Worm (Caenorhabditis elegans): Measurements from ENCODE around the gene R151.2.
A peak's percentile ranks its signal among the peaks of the same experiment; 100 is the strongest.

Gene R151.2

DNA sequence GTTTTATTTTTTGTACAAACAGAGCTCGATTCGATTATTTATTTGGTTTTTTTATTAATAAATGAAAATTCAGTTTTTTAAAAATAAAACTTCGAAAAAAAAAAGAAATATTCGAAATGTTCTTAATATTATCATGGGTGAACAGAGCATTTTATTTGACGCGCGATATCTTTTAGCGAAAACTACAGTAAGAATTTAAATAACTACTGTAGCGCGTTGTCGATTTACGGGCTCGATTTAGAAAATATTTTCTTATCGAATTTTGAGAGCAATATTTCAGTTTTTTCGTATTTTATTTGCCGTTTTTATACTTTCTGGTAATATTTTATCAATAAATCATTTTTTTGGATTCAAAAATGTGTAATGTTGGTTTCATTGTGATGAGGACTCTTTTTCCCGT, 11.3 kb downstream of the R151.2 start:
- TF ChIP-seq nhr-71 (tag; optimal IDR thresholded peaks at IDR 0.05) (peak; percentile 17), nhr-85 (tag) (no peak), fos-1 (tag; optimal IDR thresholded peaks at IDR 0.05) (no peak)

DNA sequence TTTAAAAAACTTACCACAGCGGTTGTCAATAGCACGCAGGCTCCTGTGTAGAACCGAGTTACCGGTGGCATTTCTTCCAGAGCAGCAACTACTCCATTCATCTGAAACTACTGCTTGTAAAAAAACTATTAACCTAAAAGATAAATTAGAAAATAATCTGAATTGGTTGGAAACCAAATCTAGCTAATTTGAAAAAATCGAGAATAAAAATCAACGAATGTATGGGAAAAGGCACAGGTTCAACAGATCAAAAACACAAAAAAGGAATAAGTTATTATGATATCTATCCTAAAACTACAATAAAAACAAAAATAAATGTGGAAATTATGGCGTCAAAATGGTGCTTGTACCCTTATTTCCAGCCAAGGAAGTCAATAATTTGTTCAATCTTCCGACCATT, 13.3 kb downstream of the R151.2 start, which contains the start of gene der-2:
Gene der-2, minus strand, starts transcription at position 101 of the 400 bp plus-strand sequence.
- TF ChIP-seq fos-1 (tag; optimal IDR thresholded peaks at IDR 0.05) (no peak), pag-3 (tag; optimal IDR thresholded peaks at IDR 0.05; ENCODE audit: borderline replicate concordance, insufficient read depth) (no peak), xbp-1 (tag; optimal IDR thresholded peaks at IDR 0.05) (no peak), unc-62 (GFP tag; optimal IDR thresholded peaks at IDR 0.05) (no peak), ama-1 (optimal IDR thresholded peaks at IDR 0.05) (no peak), nhr-76 (tag; optimal IDR thresholded peaks at IDR 0.05) (no peak), nhr-28 (tag; optimal IDR thresholded peaks at IDR 0.05) (no peak), nhr-20 (tag; optimal IDR thresholded peaks at IDR 0.05) (no peak)

DNA sequence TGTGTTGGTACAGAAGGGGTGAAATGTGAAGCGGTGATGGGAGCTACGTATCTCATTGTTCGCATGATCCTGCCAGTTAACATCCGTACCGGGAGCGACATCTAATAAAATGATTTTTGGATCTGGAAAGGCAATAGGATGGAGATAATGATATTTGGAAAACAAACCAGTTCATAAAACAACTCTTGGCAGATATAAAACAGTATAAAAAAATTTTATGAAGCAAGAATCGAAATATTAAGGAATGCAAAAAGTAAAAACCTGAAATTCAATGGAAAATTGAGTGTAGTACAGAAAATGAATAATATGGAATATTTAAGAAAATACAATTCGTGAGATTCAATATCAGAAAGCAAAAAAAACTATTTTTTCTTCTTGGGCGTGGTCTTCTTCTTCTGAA, 16.8 kb downstream of the R151.2 start, which contains the start of gene hsp-75:
Gene hsp-75, minus strand, starts transcription at position 101 of the 400 bp plus-strand sequence.
- no peak for TF ChIP-seq Y116A8C.19 (tag; optimal IDR thresholded peaks at IDR 0.05; ENCODE audit: borderline replicate concordance)
- TF ChIP-seq fkh-8 (tag; optimal IDR thresholded peaks at IDR 0.05) = no peak
- no peak for TF ChIP-seq aha-1 (tag; optimal IDR thresholded peaks at IDR 0.05)
- TF ChIP-seq snpc-4 (tag; optimal IDR thresholded peaks at IDR 0.05) = no peak
- TF ChIP-seq vab-15 (tag; optimal IDR thresholded peaks at IDR 0.05) = no peak
- no peak for TF ChIP-seq nhr-11 (tag; optimal IDR thresholded peaks at IDR 0.05)
- TF ChIP-seq unc-98 (GFP tag; IDR thresholded peaks at IDR 0.05) = no peak
- no peak for TF ChIP-seq nhr-85 (tag)

DNA sequence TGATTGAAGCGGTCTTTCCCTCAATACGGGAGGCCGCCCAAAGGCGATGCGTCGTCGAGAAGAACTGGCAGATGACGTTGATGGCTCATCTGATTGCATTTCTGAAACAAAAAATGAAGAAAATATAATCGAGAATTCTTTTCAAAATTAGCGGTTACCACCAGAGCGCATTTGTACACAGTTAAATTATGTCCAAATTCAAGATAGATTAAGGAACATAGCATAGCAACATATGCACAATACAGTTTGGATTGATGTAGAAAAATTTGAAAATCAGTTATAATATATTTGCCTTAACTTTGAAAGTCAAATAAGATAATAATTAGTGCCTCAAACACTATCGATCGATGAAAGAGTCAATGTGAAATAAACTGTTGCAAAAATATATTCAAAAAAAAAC, 19.9 kb downstream of the R151.2 start, which contains the start of gene R151.8:
Gene R151.8, minus strand, starts transcription at position 101 of the 400 bp plus-strand sequence.
- TF ChIP-seq nhr-85 (tag) (peak; percentile 13), nhr-237 (tag; optimal IDR thresholded peaks at IDR 0.05) (no peak)

DNA sequence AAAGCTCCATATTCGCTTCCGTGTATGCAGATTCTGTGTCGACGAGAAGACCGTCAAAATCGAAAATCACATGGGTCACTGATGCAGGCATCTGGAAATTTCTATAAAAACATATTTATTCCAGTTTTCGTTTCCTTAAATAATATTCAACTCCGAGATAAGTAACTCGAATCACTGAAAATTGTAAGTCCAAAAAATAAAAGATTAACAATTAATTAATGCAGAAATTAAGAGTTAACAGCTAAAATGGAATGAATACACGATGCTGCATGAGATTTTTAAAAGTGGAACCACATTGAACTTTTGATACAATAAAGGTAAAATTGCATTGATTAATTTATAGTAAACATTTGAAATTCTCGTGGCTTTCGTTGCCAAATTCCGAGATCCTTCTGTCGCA, 21.1 kb downstream of the R151.2 start, which contains the start of gene R151.10:
Gene R151.10, minus strand, starts transcription at position 101 of the 400 bp plus-strand sequence.
- TF ChIP-seq fkh-10 (GFP tag; optimal IDR thresholded peaks at IDR 0.05) = no peak
- no peak for TF ChIP-seq efl-3 (GFP tag; optimal IDR thresholded peaks at IDR 0.05)
- no peak for TF ChIP-seq swsn-7 (tag; optimal IDR thresholded peaks at IDR 0.05)
- TF ChIP-seq unc-130 (tag; optimal IDR thresholded peaks at IDR 0.05) = no peak
- no peak for TF ChIP-seq egl-13 (tag; optimal IDR thresholded peaks at IDR 0.05)
- TF ChIP-seq snpc-4 (tag; optimal IDR thresholded peaks at IDR 0.05) = no peak
- no peak for TF ChIP-seq fkh-8 (tag; optimal IDR thresholded peaks at IDR 0.05)
- TF ChIP-seq nhr-71 (tag; optimal IDR thresholded peaks at IDR 0.05) = no peak
- no peak for TF ChIP-seq ztf-4 (tag; optimal IDR thresholded peaks at IDR 0.05)
- no peak for TF ChIP-seq nhr-76 (tag; optimal IDR thresholded peaks at IDR 0.05)
- no peak for TF ChIP-seq ceh-63 (GFP tag; optimal IDR thresholded peaks at IDR 0.05)
- no peak for TF ChIP-seq snu-23 (GFP tag; optimal IDR thresholded peaks at IDR 0.05)
- TF ChIP-seq unc-62 (GFP tag; optimal IDR thresholded peaks at IDR 0.05) = no peak
- no peak for TF ChIP-seq C04F5.9 (tag; optimal IDR thresholded peaks at IDR 0.05)
- TF ChIP-seq sptf-1 (tag; optimal IDR thresholded peaks at IDR 0.05) = no peak

DNA sequence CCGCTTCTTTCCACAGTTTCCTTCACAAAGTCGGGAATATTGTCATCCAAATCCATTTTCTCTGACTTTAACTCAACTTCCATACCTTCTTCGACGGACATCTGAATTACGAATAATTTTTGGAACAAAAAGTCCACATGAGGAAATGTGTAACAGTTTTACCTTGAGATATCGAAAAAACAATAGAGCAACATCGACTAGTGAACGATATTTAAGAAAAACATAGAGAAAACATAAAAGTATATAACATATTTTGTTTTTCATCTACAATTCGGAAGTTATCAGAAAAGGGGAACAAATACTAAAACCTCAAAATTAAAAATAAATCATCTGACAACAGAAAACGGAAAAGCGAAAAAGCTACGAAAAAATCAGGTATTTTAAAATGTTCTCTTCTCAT, 23.0 kb downstream of the R151.2 start, which contains the start of gene adr-2:
Gene adr-2, minus strand, starts transcription at position 101 of the 400 bp plus-strand sequence.
- TF ChIP-seq nhr-28 (tag; optimal IDR thresholded peaks at IDR 0.05) = no peak
- no peak for TF ChIP-seq F16B12.6 (tag; optimal IDR thresholded peaks at IDR 0.05)
- no peak for TF ChIP-seq hpl-2 (GFP tag; optimal IDR thresholded peaks at IDR 0.05)
- no peak for TF ChIP-seq nhr-76 (tag; optimal IDR thresholded peaks at IDR 0.05)
- no peak for TF ChIP-seq nhr-47 (tag; optimal IDR thresholded peaks at IDR 0.05)
- no peak for TF ChIP-seq ceh-90 (tag; optimal IDR thresholded peaks at IDR 0.05)
- no peak for TF ChIP-seq aly-2 (tag; optimal IDR thresholded peaks at IDR 0.05)

Measured in whole organism, L1 larva.